Worm (Caenorhabditis elegans): Measurements from ENCODE around the gene C27F2.10.

The C27F2.10 gene

ce11 chrIII:5017550-5017949, 30.9 kb upstream of the C27F2.10 start, which contains the start of gene larp-1:
larp-1 (minus strand) TSS chrIII:5017650.
- TF ChIP-seq aly-2 (tag; optimal IDR thresholded peaks at IDR 0.05) (no peak), unc-55 (GFP tag; optimal IDR thresholded peaks at IDR 0.05) (no peak), ztf-1 (GFP tag; conservative IDR thresholded peaks at IDR 0.05) (no peak), gmeb-1 (tag; optimal IDR thresholded peaks at IDR 0.05) (no peak), egl-27 (tag; optimal IDR thresholded peaks at IDR 0.05) (no peak), lin-13 (GFP tag; optimal IDR thresholded peaks at IDR 0.05) (no peak), sem-4 (tag; optimal IDR thresholded peaks at IDR 0.05) (no peak), nhr-21 (tag; optimal IDR thresholded peaks at IDR 0.05) (no peak), R02D3.7 (tag; optimal IDR thresholded peaks at IDR 0.05) (no peak), nhr-129 (tag; optimal IDR thresholded peaks at IDR 0.05) (no peak), sma-3 (GFP tag; optimal IDR thresholded peaks at IDR 0.05) (no peak), nhr-11 (tag; optimal IDR thresholded peaks at IDR 0.05) (no peak), fos-1 (tag; optimal IDR thresholded peaks at IDR 0.05) (no peak), mab-5 (tag; optimal IDR thresholded peaks at IDR 0.05) (no peak), ZK546.5 (tag; optimal IDR thresholded peaks at IDR 0.05) (no peak), nhr-23 (tag; optimal IDR thresholded peaks at IDR 0.05) (no peak)

- TF ChIP-seq egl-27 (tag; optimal IDR thresholded peaks at IDR 0.05) (peak; percentile 58), sem-4 (tag; optimal IDR thresholded peaks at IDR 0.05) (peak; percentile 89), mbf-1 (tag; optimal IDR thresholded peaks at IDR 0.05) (no peak), sma-9 (GFP tag; optimal IDR thresholded peaks at IDR 0.05) (peak; percentile 58), sma-9 (tag; optimal IDR thresholded peaks at IDR 0.05) (no peak), lsy-2 (tag; optimal IDR thresholded peaks at IDR 0.05) (peak; percentile 69 to 90), aly-2 (tag; optimal IDR thresholded peaks at IDR 0.05) (no peak), nhr-23 (tag; optimal IDR thresholded peaks at IDR 0.05) (no peak), nhr-10 (tag; optimal IDR thresholded peaks at IDR 0.05) (peak; percentile 65), mab-5 (tag; optimal IDR thresholded peaks at IDR 0.05) (peak; percentile 76), lin-39 (tag; optimal IDR thresholded peaks at IDR 0.05) (no peak), ztf-4 (tag; optimal IDR thresholded peaks at IDR 0.05) (peak; percentile 79), lin-11 (tag; optimal IDR thresholded peaks at IDR 0.05) (peak; percentile 84), nhr-11 (tag; optimal IDR thresholded peaks at IDR 0.05) (no peak), nhr-77 (tag; optimal IDR thresholded peaks at IDR 0.05) (no peak), crh-2 (tag; optimal IDR thresholded peaks at IDR 0.05) (peak; percentile 95), nhr-12 (tag; optimal IDR thresholded peaks at IDR 0.05) (no peak), unc-55 (GFP tag; optimal IDR thresholded peaks at IDR 0.05) (peak; percentile 91), alr-1 (tag; optimal IDR thresholded peaks at IDR 0.05) (peak; percentile 88), nhr-6 (tag; optimal IDR thresholded peaks at IDR 0.05) (peak; percentile 77), mdl-1 (tag; optimal IDR thresholded peaks at IDR 0.05) (peak; percentile 26 to 71), sma-3 (GFP tag; optimal IDR thresholded peaks at IDR 0.05) (peak; percentile 71), nhr-21 (tag; optimal IDR thresholded peaks at IDR 0.05) (peak; percentile 68), nhr-129 (tag; optimal IDR thresholded peaks at IDR 0.05) (peak; percentile 98), ceh-16 (tag; optimal IDR thresholded peaks at IDR 0.05) (peak; percentile 80), fos-1 (tag; optimal IDR thresholded peaks at IDR 0.05) (peak; percentile 91), elt-3 (tag; optimal IDR thresholded peaks at IDR 0.05) (no peak), Y55F3AM.14 (GFP tag; optimal IDR thresholded peaks at IDR 0.05) (peak; percentile 74), ceh-82 (tag; optimal IDR thresholded peaks at IDR 0.05) (peak; percentile 70), gmeb-1 (tag; optimal IDR thresholded peaks at IDR 0.05) (peak; percentile 68), blmp-1 (tag; optimal IDR thresholded peaks at IDR 0.05; ENCODE audit: insufficient read depth) (peak; percentile 17), peb-1 (tag; optimal IDR thresholded peaks at IDR 0.05) (no peak), zag-1 (tag; optimal IDR thresholded peaks at IDR 0.05) (peak; percentile 91), unc-39 (tag; optimal IDR thresholded peaks at IDR 0.05) (no peak), snpc-4 (tag; optimal IDR thresholded peaks at IDR 0.05) (peak; percentile 45), skn-1 (tag; optimal IDR thresholded peaks at IDR 0.05) (no peak), lin-13 (GFP tag; optimal IDR thresholded peaks at IDR 0.05) (peak; percentile 86), F13H6.1 (tag; optimal IDR thresholded peaks at IDR 0.05) (peak; percentile 94), ztf-1 (GFP tag; conservative IDR thresholded peaks at IDR 0.05) (no peak), ama-1 (optimal IDR thresholded peaks at IDR 0.05) (no peak), nhr-25 (tag; optimal IDR thresholded peaks at IDR 0.05) (peak; percentile 82), C34F6.9 (tag; optimal IDR thresholded peaks at IDR 0.05) (peak; percentile 97), nhr-237 (tag; optimal IDR thresholded peaks at IDR 0.05) (no peak)
These were observed 27.2 kb upstream of the C27F2.10 start for ce11 chrIII:5013915-5014346.
